Fruit fly (Drosophila melanogaster) whole organism, larva: Measurements from ENCODE around the gene Mocs1.

Experiments used
- noc ChIP-seq: fragments of 200-800 bp; sonication (Bioruptor generic); optimal IDR thresholded peaks from 3 replicates; lab custom pipeline; 2019; ENCODE audit warnings: missing biosample characterization, mild to moderate bottlenecking, missing genetic modification characterization, moderate library complexity

The Mocs1 gene

dm6 chr3L:11096195-11096908 lies 26.0 kb downstream of the Mocs1 start, which contains the start of the genes CG46439, Iyd and CG33947:
TSS of gene CG46439 (minus strand) at chr3L:11096245.
TSS of gene Iyd (minus strand) at chr3L:11096245.
TSS of gene CG33947 (plus strand) at chr3L:11096496.
- TF ChIP-seq noc: no peak

- peak; percentile 94 for TF ChIP-seq noc
Measured at dm6 chr3L:11097982-11098663, 27.8 kb downstream of the Mocs1 start, which contains the start of the genes Irbp18 and APP-BP1. TSS of gene Irbp18 (minus strand) at chr3L:11098186. TSS of gene APP-BP1 (plus strand) at chr3L:11098412.

- TF ChIP-seq noc: no peak
Measured at dm6 chr3L:11101598-11101997, 31.3 kb downstream of the Mocs1 start, which contains the start of gene Elo68beta. TSS of gene Elo68beta (minus strand) at chr3L:11101698.

- TF ChIP-seq noc: no peak
Measured at dm6 chr3L:11102930-11103329, 32.6 kb downstream of the Mocs1 start, which contains the start of gene Elo68alpha. TSS of gene Elo68alpha (minus strand) at chr3L:11103030.

dm6 chr3L:11103773-11104172 lies 33.4 kb downstream of the Mocs1 start, which contains the start of gene CG32071:
TSS of gene CG32071 (minus strand) at chr3L:11103873.
- TF ChIP-seq noc: no peak

- TF ChIP-seq noc: no peak
Measured at dm6 chr3L:11107432-11107831, 37.1 kb downstream of the Mocs1 start, which contains the start of gene CG32073. TSS of gene CG32073 (minus strand) at chr3L:11107582.

dm6 chr3L:11107935-11108334 lies 37.6 kb downstream of the Mocs1 start, which contains the start of gene CG12522:
TSS of gene CG12522 (plus strand) at chr3L:11108235.
- TF ChIP-seq noc: no peak

dm6 chr3L:11109454-11109853 lies 39.1 kb downstream of the Mocs1 start, which contains the start of the genes CG34012 and emei:
TSS of gene CG34012 (minus strand) at chr3L:11109505.
TSS of gene emei (plus strand) at chr3L:11109690.
- no peak for TF ChIP-seq noc

- no peak for TF ChIP-seq noc
Measured at dm6 chr3L:11112427-11112826, 42.1 kb downstream of the Mocs1 start.

- TF ChIP-seq noc: peak; percentile 44
Measured at dm6 chr3L:11113198-11114197, 43.2 kb downstream of the Mocs1 start, which contains the start of gene Sod1. TSS of gene Sod1 (minus strand) at chr3L:11113740.

- TF ChIP-seq noc: no peak
Measured at dm6 chr3L:11117733-11118132, 47.4 kb downstream of the Mocs1 start.

- peak; percentile 38 for TF ChIP-seq noc
Measured at dm6 chr3L:11118627-11119395, 48.5 kb downstream of the Mocs1 start.

- TF ChIP-seq noc: no peak
Measured at dm6 chr3L:11119396-11119900, 49.1 kb downstream of the Mocs1 start.

- peak; percentile 8 for TF ChIP-seq noc
Measured at dm6 chr3L:11119901-11120418, 49.6 kb downstream of the Mocs1 start.
